Fruit fly (Drosophila melanogaster) whole organism, embryonic: Measurements from ENCODE around the gene CG13838.

Experiments used
- Aef1 ChIP-seq: fragments of 200-800 bp; sonication (Bioruptor generic); IDR thresholded peaks from 3 replicates; pipeline ENCODE4 v1.3.6; 2022; ENCODE audit warnings: missing biosample characterization, missing genetic modification characterization
- Bgb ChIP-seq: fragments of 200-800 bp; sonication (Bioruptor generic); IDR thresholded peaks from 2 replicates; pipeline ENCODE4 v1.3.6; 2022; ENCODE audit warnings: missing biosample characterization, missing genetic modification characterization; ENCODE audit not compliant: partially characterized antibody
- CG10979 ChIP-seq: fragments of 200-800 bp; sonication (Bioruptor generic); optimal IDR thresholded peaks from 2 replicates; lab custom pipeline; 2018; ENCODE audit warnings: missing biosample characterization, mild to moderate bottlenecking, missing genetic modification characterization, moderate library complexity
- CG12659 ChIP-seq: fragments of 200-800 bp; sonication (Bioruptor generic); optimal IDR thresholded peaks from 3 replicates; lab custom pipeline; 2017; ENCODE audit warnings: mild to moderate bottlenecking, missing biosample characterization, missing genetic modification reagents, missing genetic modification characterization
- CG14441 ChIP-seq: fragments of 200-800 bp; sonication (Bioruptor generic); IDR thresholded peaks from 2 replicates; pipeline ENCODE4 v1.3.6; 2022; ENCODE audit warnings: missing biosample characterization, missing genetic modification characterization
- CG14710 ChIP-seq: fragments of 200-800 bp; sonication (Bioruptor generic); optimal IDR thresholded peaks from 3 replicates; lab custom pipeline; 2019; ENCODE audit warnings: missing biosample characterization, mild to moderate bottlenecking, missing genetic modification characterization, moderate library complexity
- CG17568 ChIP-seq: fragments of 200-800 bp; sonication (Bioruptor generic); optimal IDR thresholded peaks from 2 replicates; lab custom pipeline; 2018; ENCODE audit warnings: missing biosample characterization, mild to moderate bottlenecking, missing genetic modification characterization, moderate library complexity
- CG18619 ChIP-seq: fragments of 200-800 bp; sonication (Bioruptor generic); optimal IDR thresholded peaks from 3 replicates; lab custom pipeline; 2017; ENCODE audit warnings: missing biosample characterization, mild to moderate bottlenecking, missing genetic modification characterization
- CG2875 ChIP-seq: fragments of 200-800 bp; sonication (Bioruptor generic); optimal IDR thresholded peaks from 2 replicates; lab custom pipeline; 2017; ENCODE audit warnings: missing biosample characterization, mild to moderate bottlenecking, missing genetic modification characterization, missing genetic modification reagents
- CG30403 ChIP-seq: fragments of 200-800 bp; sonication (Bioruptor generic); optimal IDR thresholded peaks from 3 replicates; lab custom pipeline; 2016; ENCODE audit warnings: missing biosample characterization, missing genetic modification characterization
- CG3163 ChIP-seq: fragments of 200-800 bp; sonication (Bioruptor generic); optimal IDR thresholded peaks from 3 replicates; lab custom pipeline; 2016; ENCODE audit warnings: missing biosample characterization, missing genetic modification characterization
- CG3838 ChIP-seq: fragments of 200-800 bp; sonication (Bioruptor generic); optimal IDR thresholded peaks from 3 replicates; lab custom pipeline; 2016; ENCODE audit warnings: missing biosample characterization, missing genetic modification characterization
- CG4424 ChIP-seq: fragments of 200-800 bp; sonication (Bioruptor generic); optimal IDR thresholded peaks from 3 replicates; lab custom pipeline; 2016; ENCODE audit warnings: missing biosample characterization, missing genetic modification characterization
- CG4617 ChIP-seq: fragments of 200-800 bp; sonication (Bioruptor generic); optimal IDR thresholded peaks from 3 replicates; lab custom pipeline; 2016; ENCODE audit warnings: missing biosample characterization, missing genetic modification characterization, borderline replicate concordance
- CG6791 ChIP-seq: fragments of 200-800 bp; sonication (Bioruptor generic); IDR thresholded peaks from 3 replicates; pipeline ENCODE4 v1.3.6; 2022; ENCODE audit warnings: missing biosample characterization, missing genetic modification characterization; ENCODE audit not compliant: partially characterized antibody
- CG7745 ChIP-seq: fragments of 200-800 bp; sonication (Bioruptor generic); optimal IDR thresholded peaks from 2 replicates; lab custom pipeline; 2018; ENCODE audit warnings: missing biosample characterization, mild to moderate bottlenecking, missing genetic modification characterization, moderate library complexity
- CG8359 ChIP-seq: fragments of 200-800 bp; sonication (Bioruptor generic); optimal IDR thresholded peaks from 2 replicates; lab custom pipeline; 2017; ENCODE audit warnings: missing biosample characterization, mild to moderate bottlenecking, missing genetic modification characterization, borderline replicate concordance
- CrebB ChIP-seq: fragments of 200-800 bp; sonication (Bioruptor generic); optimal IDR thresholded peaks from 3 replicates; lab custom pipeline; 2018; ENCODE audit warnings: missing biosample characterization, mild to moderate bottlenecking, missing genetic modification characterization
- D ChIP-seq, 2 experiments: fragments of 200-800 bp in 1 of 2; fragments of >200 bp in 1 of 2; sonication (Bioruptor generic) in 1 of 2; optimal IDR thresholded peaks; 2 replicates in 1 of 2; 3 replicates in 1 of 2; lab custom pipeline; 2017; ENCODE audit warnings: mild to moderate bottlenecking in 1 of 2, missing biosample characterization in 1 of 2, missing genetic modification characterization in 1 of 2, missing genetic modification reagents in 1 of 2
- Fer1 ChIP-seq: fragments of 200-800 bp; sonication (Bioruptor generic); optimal IDR thresholded peaks from 2 replicates; lab custom pipeline; 2017; ENCODE audit warnings: missing biosample characterization, mild to moderate bottlenecking, missing genetic modification characterization
- Fer2 ChIP-seq: fragments of 200-800 bp; sonication (Bioruptor generic); optimal IDR thresholded peaks from 2 replicates; lab custom pipeline; 2018; ENCODE audit warnings: missing biosample characterization, mild to moderate bottlenecking, missing genetic modification characterization, moderate library complexity
- Gsc ChIP-seq: fragments of 200-800 bp; sonication (Bioruptor generic); IDR thresholded peaks from 2 replicates; pipeline ENCODE4 v1.3.6; 2022; ENCODE audit warnings: missing biosample characterization, missing genetic modification characterization
- HLHmδ ChIP-seq: fragments of 200-800 bp; sonication (Bioruptor generic); optimal IDR thresholded peaks from 2 replicates; lab custom pipeline; 2018; ENCODE audit warnings: missing biosample characterization, mild to moderate bottlenecking, missing genetic modification characterization, moderate library complexity
- Hmr ChIP-seq: fragments of 200-800 bp; sonication (Bioruptor generic); optimal IDR thresholded peaks from 3 replicates; lab custom pipeline; 2017; ENCODE audit warnings: mild to moderate bottlenecking, missing biosample characterization, missing genetic modification reagents, missing genetic modification characterization
- Jarid2 ChIP-seq: fragments of 200-800 bp; sonication (Bioruptor generic); optimal IDR thresholded peaks from 3 replicates; lab custom pipeline; 2017; ENCODE audit warnings: mild to moderate bottlenecking, missing biosample characterization, missing genetic modification reagents, missing genetic modification characterization
- Oli ChIP-seq: fragments of 200-800 bp; sonication (Bioruptor generic); optimal IDR thresholded peaks from 2 replicates; lab custom pipeline; 2018; ENCODE audit warnings: missing biosample characterization, mild to moderate bottlenecking, missing genetic modification characterization, moderate library complexity
- Pdp1 ChIP-seq, 2 experiments: fragments of 200-800 bp; sonication (Bioruptor generic); optimal IDR thresholded peaks; 3 replicates each; lab custom pipeline; 2016; ENCODE audit warnings: missing biosample characterization in 2 of 2, missing genetic modification characterization in 2 of 2, mild to moderate bottlenecking in 1 of 2, moderate library complexity in 1 of 2
- Side ChIP-seq: fragments of 200-800 bp; sonication (Bioruptor generic); optimal IDR thresholded peaks from 2 replicates; lab custom pipeline; 2016; ENCODE audit warnings: missing biosample characterization, missing genetic modification characterization
- Sry-β ChIP-seq: fragments of 200-800 bp; sonication (Bioruptor generic); optimal IDR thresholded peaks from 2 replicates; lab custom pipeline; 2018; ENCODE audit warnings: missing biosample characterization, mild to moderate bottlenecking, missing genetic modification characterization, moderate library complexity
- Trl ChIP-seq, 3 experiments: fragments of >200 bp in 2 of 3; fragments of 200-800 bp in 1 of 3; sonication (Bioruptor generic) in 1 of 3; optimal IDR thresholded peaks; 2 replicates in 1 of 3; 3 replicates in 2 of 3; lab custom pipeline; 2016 to 2017; ENCODE audit warnings: missing biosample characterization in 1 of 3, missing genetic modification characterization in 1 of 3
- ato ChIP-seq: fragments of 200-800 bp; sonication (Bioruptor generic); IDR thresholded peaks from 2 replicates; pipeline ENCODE4 v1.3.6; 2022; ENCODE audit warnings: missing biosample characterization, missing genetic modification characterization; ENCODE audit not compliant: partially characterized antibody
- bigmax ChIP-seq: fragments of 200-800 bp; sonication (Bioruptor generic); optimal IDR thresholded peaks from 2 replicates; lab custom pipeline; 2018; ENCODE audit warnings: missing biosample characterization, mild to moderate bottlenecking, missing genetic modification characterization
- bowl ChIP-seq: fragments of 200-800 bp; sonication (Bioruptor generic); IDR thresholded peaks from 2 replicates; pipeline ENCODE4 v1.3.6; 2022; ENCODE audit warnings: missing biosample characterization, missing genetic modification characterization
- btn ChIP-seq: fragments of 200-800 bp; sonication (Bioruptor generic); optimal IDR thresholded peaks from 2 replicates; lab custom pipeline; 2016; ENCODE audit warnings: missing biosample characterization, missing genetic modification characterization
- cwo ChIP-seq: fragments of 200-800 bp; sonication (Bioruptor generic); optimal IDR thresholded peaks from 3 replicates; lab custom pipeline; 2017; ENCODE audit warnings: missing biosample characterization, missing genetic modification characterization, mild to moderate bottlenecking, moderate library complexity, missing genetic modification reagents
- danr ChIP-seq: fragments of 200-800 bp; sonication (Bioruptor generic); IDR thresholded peaks from 2 replicates; pipeline ENCODE4 v1.3.6; 2022; ENCODE audit warnings: missing biosample characterization, missing genetic modification characterization
- dimm ChIP-seq: fragments of 200-800 bp; sonication (Bioruptor generic); IDR thresholded peaks from 2 replicates; pipeline ENCODE4 v1.3.6; 2022; ENCODE audit warnings: missing biosample characterization, missing genetic modification characterization
- dysf ChIP-seq: fragments of 200-800 bp; sonication (Bioruptor generic); IDR thresholded peaks from 3 replicates; pipeline ENCODE4 v1.3.6; 2022; ENCODE audit warnings: missing biosample characterization, missing genetic modification characterization
- ewg ChIP-seq: fragments of 200-800 bp; sonication (Bioruptor generic); optimal IDR thresholded peaks from 3 replicates; lab custom pipeline; 2017; ENCODE audit warnings: mild to moderate bottlenecking, missing biosample characterization, missing genetic modification reagents, missing genetic modification characterization
- gce ChIP-seq: fragments of 200-800 bp; sonication (Bioruptor generic); IDR thresholded peaks from 3 replicates; pipeline ENCODE4 v1.3.6; 2022; ENCODE audit warnings: missing biosample characterization, missing genetic modification characterization
- gfzf ChIP-seq: fragments of 200-800 bp; sonication (Bioruptor generic); optimal IDR thresholded peaks from 2 replicates; lab custom pipeline; 2016; ENCODE audit warnings: missing biosample characterization, mild to moderate bottlenecking, missing genetic modification characterization, moderate library complexity
- grau ChIP-seq: fragments of 200-800 bp; optimal IDR thresholded peaks from 3 replicates; lab custom pipeline; 2019; ENCODE audit warnings: missing biosample characterization, mild to moderate bottlenecking, missing genetic modification characterization, moderate library complexity
- grn ChIP-seq: fragments of 200-800 bp; sonication (Bioruptor generic); optimal IDR thresholded peaks from 3 replicates; lab custom pipeline; 2017; ENCODE audit warnings: missing biosample characterization, missing genetic modification characterization
- luna ChIP-seq: fragments of 200-800 bp; sonication (Bioruptor generic); optimal IDR thresholded peaks from 2 replicates; lab custom pipeline; 2016; ENCODE audit warnings: missing biosample characterization, missing genetic modification characterization
- org-1 ChIP-seq: fragments of 200-800 bp; sonication (Bioruptor generic); optimal IDR thresholded peaks from 2 replicates; lab custom pipeline; 2017; ENCODE audit warnings: missing biosample characterization, missing genetic modification characterization
- phol ChIP-seq: fragments of 200-800 bp; sonication (Bioruptor generic); optimal IDR thresholded peaks from 3 replicates; lab custom pipeline; 2018; ENCODE audit warnings: missing biosample characterization, mild to moderate bottlenecking, missing genetic modification characterization, moderate library complexity
- psq ChIP-seq: fragments of 200-800 bp; sonication (Bioruptor generic); optimal IDR thresholded peaks from 2 replicates; lab custom pipeline; 2017; ENCODE audit warnings: missing biosample characterization, missing genetic modification characterization
- usp ChIP-seq: fragments of >200 bp; optimal IDR thresholded peaks from 2 replicates; lab custom pipeline; 2017; ENCODE audit warnings: missing biosample characterization, missing genetic modification characterization
- zf30C ChIP-seq: fragments of 200-800 bp; sonication (Bioruptor generic); optimal IDR thresholded peaks from 3 replicates; lab custom pipeline; 2018; ENCODE audit warnings: missing biosample characterization, mild to moderate bottlenecking, missing genetic modification characterization

Gene CG13838

dm6 chr3R:23061209-23061608, 19.2 kb downstream of the CG13838 start, which contains the start of the genes sav and Ublcp1 (continued):
- TF ChIP-seq Fer2 (tag; lab: Kevin White, UChicago): no peak
- no peak for TF ChIP-seq Gsc (GFP tag; lab: Robert Waterston, UW)
- peak; percentile 88 for TF ChIP-seq CG6791 (GFP tag; lab: Robert Waterston, UW)
- TF ChIP-seq dimm: no peak
- TF ChIP-seq usp (GFP tag; lab: Kevin White, UChicago): no peak
- TF ChIP-seq Fer1 (GFP tag; lab: Kevin White, UChicago): peak; percentile 41
- TF ChIP-seq CG3838 (GFP tag; lab: Kevin White, UChicago): no peak
- peak; percentile 25 for TF ChIP-seq grau (tag; lab: Kevin White, UChicago)
- peak; percentile 65 for TF ChIP-seq CG12659 (GFP tag; lab: Kevin White, UChicago)
- TF ChIP-seq ato (GFP tag; lab: Robert Waterston, UW): peak; percentile 59; the same call in 1 of the 2 replicates
- no peak for TF ChIP-seq D (optimal IDR thresholded peaks at IDR 0.05; lab: Kevin White, UChicago)
- no peak for TF ChIP-seq D (GFP tag; optimal IDR thresholded peaks at IDR 0.05; lab: Kevin White, UChicago)
- TF ChIP-seq Hmr (GFP tag; lab: Kevin White, UChicago): peak; percentile 6
- no peak for TF ChIP-seq CG17568
- no peak for TF ChIP-seq Trl (optimal IDR thresholded peaks at IDR 0.05; lab: Kevin White, UChicago)
- TF ChIP-seq Trl (GFP tag; optimal IDR thresholded peaks at IDR 0.05; lab: Kevin White, UChicago): no peak
- TF ChIP-seq CG14441: no peak
- TF ChIP-seq psq: no peak
- no peak for TF ChIP-seq zf30C (GFP tag; lab: Kevin White, UChicago)
- TF ChIP-seq phol (tag; lab: Kevin White, UChicago): peak; percentile 57
- no peak for TF ChIP-seq org-1
- no peak for TF ChIP-seq Side (GFP tag; lab: Kevin White, UChicago)
- no peak for TF ChIP-seq cwo (GFP tag; lab: Kevin White, UChicago)
- TF ChIP-seq Oli (tag; lab: Kevin White, UChicago): peak; percentile 16
- TF ChIP-seq danr (GFP tag; lab: Robert Waterston, UW): no peak
- peak; percentile 37 for TF ChIP-seq CG10979 (tag; lab: Kevin White, UChicago)
- TF ChIP-seq CrebB: no peak
- peak; percentile 20 for TF ChIP-seq CG4424 (GFP tag; lab: Kevin White, UChicago)
- TF ChIP-seq dysf (GFP tag; lab: Robert Waterston, UW): no peak
- TF ChIP-seq CG2875: no peak
- TF ChIP-seq Sry-β (GFP tag; lab: Kevin White, UChicago): no peak
- TF ChIP-seq bigmax (GFP tag; lab: Kevin White, UChicago): no peak
- TF ChIP-seq gce: no peak
- TF ChIP-seq CG14710 (tag; lab: Kevin White, UChicago): peak; percentile 74
- TF ChIP-seq CG30403 (GFP tag; lab: Kevin White, UChicago): peak; percentile 5
- no peak for TF ChIP-seq grn (GFP tag; lab: Kevin White, UChicago)
- TF ChIP-seq Bgb (GFP tag; lab: Robert Waterston, UW): peak; percentile 87
- peak; percentile 85 for TF ChIP-seq CG4617 (GFP tag; lab: Kevin White, UChicago)
- no peak for TF ChIP-seq CG3163 (GFP tag; lab: Kevin White, UChicago)
- TF ChIP-seq Jarid2: no peak
- no peak for TF ChIP-seq ewg
- no peak for TF ChIP-seq HLHmδ (GFP tag; lab: Kevin White, UChicago)
- TF ChIP-seq CG18619: no peak
- TF ChIP-seq CG8359 (GFP tag; lab: Kevin White, UChicago): no peak
- TF ChIP-seq CG7745: no peak
- no peak for TF ChIP-seq btn (GFP tag; lab: Kevin White, UChicago)
- TF ChIP-seq bowl (GFP tag; lab: Robert Waterston, UW): no peak
- no peak for TF ChIP-seq Pdp1 (GFP tag; optimal IDR thresholded peaks at IDR 0.05; lab: Kevin White, UChicago)
- TF ChIP-seq gfzf (GFP tag; lab: Kevin White, UChicago): peak; percentile 60
- TF ChIP-seq Aef1 (GFP tag; lab: Robert Waterston, UW): no peak
- no peak for TF ChIP-seq luna (GFP tag; lab: Kevin White, UChicago)
